Fruit fly (Drosophila melanogaster): ENCODE results near the gene CG17568.
A peak's percentile ranks its signal among the peaks of the same experiment; 100 is the strongest.

- peak; percentile 30 for TF ChIP-seq Snoo (tag; optimal IDR thresholded peaks at IDR 0.05)
- TF ChIP-seq CG15710 (tag; optimal IDR thresholded peaks at IDR 0.05), result peak; percentile 52
- peak; percentile 62; the same call in 1 of the 2 replicates for TF ChIP-seq CG32121 (GFP tag; IDR thresholded peaks at IDR 0.05)
- peak; percentile 41; the same call in 1 of the 2 replicates for TF ChIP-seq rn (GFP tag; IDR thresholded peaks at IDR 0.05)
Measured at dm6 chr2L:19201841-19202240, 20.3 kb upstream of the CG17568 start.
